Worm (Caenorhabditis elegans) whole organism, young adult: Measurements from ENCODE around the gene scl-5.
A peak's percentile ranks its signal among the peaks of the same experiment; 100 is the strongest.

Source experiments
- B0019.2 ChIP-seq: fragments of 200-800 bp; sonication (Bioruptor generic); conservative IDR thresholded peaks from 2 replicates; pipeline ENCODE4 v1.3.6; 2022; ENCODE audit warnings: missing genetic modification reagents, missing genetic modification characterization, missing compliant biosample characterization
- C06A6.2 ChIP-seq: fragments of 200-800 bp; sonication (Bioruptor generic); conservative IDR thresholded peaks from 2 replicates; pipeline ENCODE4 v1.3.6; 2022; ENCODE audit warnings: missing genetic modification characterization, missing compliant biosample characterization
- F37B4.10 ChIP-seq: fragments of 200-800 bp; sonication (Bioruptor generic); IDR thresholded peaks from 2 replicates; pipeline ENCODE4 v1.3.6; 2022; ENCODE audit warnings: missing genetic modification characterization, missing compliant biosample characterization
- F57C9.4 ChIP-seq: sonication (generic microtip); optimal IDR thresholded peaks from 2 replicates; lab custom pipeline; 2017; ENCODE audit warnings: mild to moderate bottlenecking, missing genetic modification characterization, missing compliant biosample characterization
- K11D2.4 ChIP-seq: fragments of 200-800 bp; sonication (Bioruptor generic); IDR thresholded peaks from 2 replicates; pipeline ENCODE4 v1.3.6; 2022; ENCODE audit warnings: missing genetic modification reagents, missing genetic modification characterization, missing compliant biosample characterization
- T26A5.8 ChIP-seq: sonication (generic microtip); optimal IDR thresholded peaks from 2 replicates; lab custom pipeline; 2016; ENCODE audit warnings: missing genetic modification characterization, missing compliant biosample characterization
- Y53F4B.3 ChIP-seq: fragments of 200-800 bp; sonication (Bioruptor generic); IDR thresholded peaks from 2 replicates; pipeline ENCODE4 v1.3.6; 2022; ENCODE audit warnings: missing genetic modification reagents, missing genetic modification characterization, missing compliant biosample characterization
- ama-1 ChIP-seq, 3 experiments: fragments of 150-350 bp in 1 of 3; sonication (generic microtip) in 2 of 3; optimal IDR thresholded peaks; 2 replicates each; lab custom pipeline; 2014 to 2018; ENCODE audit warnings: missing biosample characterization in 2 of 3, missing genetic modification characterization in 2 of 3, missing genetic modification reagents in 2 of 3
- aptf-3 ChIP-seq: fragments of 200-800 bp; sonication (Bioruptor generic); IDR thresholded peaks from 2 replicates; pipeline ENCODE4 v1.3.6; 2022; ENCODE audit warnings: missing genetic modification characterization, missing compliant biosample characterization
- athp-1 ChIP-seq: sonication (generic microtip); optimal IDR thresholded peaks from 2 replicates; lab custom pipeline; 2017; ENCODE audit warnings: mild to moderate bottlenecking, missing genetic modification characterization, missing compliant biosample characterization
- attf-6 ChIP-seq: fragments of 200-800 bp; sonication (Bioruptor generic); IDR thresholded peaks from 2 replicates; pipeline ENCODE4 v1.3.6; 2022; ENCODE audit warnings: missing genetic modification reagents, missing genetic modification characterization, missing compliant biosample characterization
- bed-2 ChIP-seq: fragments of 200-800 bp; sonication (Bioruptor generic); IDR thresholded peaks from 2 replicates; pipeline ENCODE4 v1.3.6; 2022; ENCODE audit warnings: missing genetic modification reagents, missing genetic modification characterization, missing compliant biosample characterization
- cebp-1 ChIP-seq, 2 experiments: fragments of 200-800 bp in 1 of 2; sonication (Bioruptor generic) in 1 of 2; sonication (generic microtip) in 1 of 2; IDR thresholded peaks in 1 of 2; optimal IDR thresholded peaks in 1 of 2; 2 replicates each; pipeline versions ENCODE4 v1.3.6 to Lab custom; 2017 to 2022; ENCODE audit warnings: missing compliant biosample characterization in 2 of 2, missing genetic modification characterization in 2 of 2, mild to moderate bottlenecking in 1 of 2, missing genetic modification reagents in 1 of 2, moderate library complexity in 1 of 2
- cebp-2 ChIP-seq: fragments of 200-800 bp; sonication (Bioruptor generic); IDR thresholded peaks from 2 replicates; pipeline ENCODE4 v1.3.6; 2022; ENCODE audit warnings: missing genetic modification characterization, missing compliant biosample characterization
- ceh-27 ChIP-seq: fragments of 200-800 bp; sonication (Bioruptor generic); optimal IDR thresholded peaks from 2 replicates; lab custom pipeline; 2018; ENCODE audit warnings: mild to moderate bottlenecking, missing genetic modification characterization, moderate library complexity, missing compliant biosample characterization
- ceh-91 ChIP-seq: fragments of 200-800 bp; sonication (Bioruptor generic); IDR thresholded peaks from 2 replicates; pipeline ENCODE4 v1.3.6; 2022; ENCODE audit warnings: missing genetic modification reagents, missing genetic modification characterization, missing compliant biosample characterization
- chd-7 ChIP-seq: sonication (generic microtip); optimal IDR thresholded peaks from 2 replicates; lab custom pipeline; 2016; ENCODE audit warnings: mild to moderate bottlenecking, missing genetic modification characterization, moderate library complexity, missing compliant biosample characterization
- die-1 ChIP-seq: sonication (generic microtip); optimal IDR thresholded peaks from 2 replicates; lab custom pipeline; 2016; ENCODE audit warnings: missing genotype, mild to moderate bottlenecking, missing genetic modification characterization, missing compliant biosample characterization
- efl-1 ChIP-seq: fragments of 150-350 bp; optimal IDR thresholded peaks from 2 replicates; lab custom pipeline; 2014; ENCODE audit warnings: missing biosample characterization, missing genetic modification reagents, missing genetic modification characterization
- egl-18 ChIP-seq: fragments of 200-800 bp; sonication (Bioruptor generic); IDR thresholded peaks from 2 replicates; pipeline ENCODE4 v1.3.6; 2022; ENCODE audit warnings: missing genetic modification reagents, missing genetic modification characterization, missing compliant biosample characterization
- fkh-3 ChIP-seq: sonication (generic microtip); optimal IDR thresholded peaks from 2 replicates; lab custom pipeline; 2016; ENCODE audit warnings: mild to moderate bottlenecking, missing genetic modification characterization, missing compliant biosample characterization
- hrde-1 ChIP-seq: sonication (generic microtip); optimal IDR thresholded peaks from 2 replicates; lab custom pipeline; 2016; ENCODE audit warnings: missing genetic modification characterization, mild to moderate bottlenecking, missing compliant biosample characterization, moderate library complexity, missing genotype, missing genetic modification reagents, borderline replicate concordance
- hsf-1 ChIP-seq: fragments of 200-800 bp; sonication (Bioruptor generic); IDR thresholded peaks from 2 replicates; pipeline ENCODE4 v1.3.6; 2022; ENCODE audit warnings: missing genetic modification reagents, missing genetic modification characterization, missing compliant biosample characterization
- lin-26 ChIP-seq: fragments of 200-800 bp; sonication (Bioruptor generic); IDR thresholded peaks from 2 replicates; pipeline ENCODE4 v1.3.6; 2022; ENCODE audit warnings: missing genetic modification reagents, missing genetic modification characterization, missing compliant biosample characterization
- lin-40 ChIP-seq: sonication (generic microtip); optimal IDR thresholded peaks from 2 replicates; lab custom pipeline; 2016; ENCODE audit warnings: missing genetic modification characterization, mild to moderate bottlenecking, missing compliant biosample characterization, missing genotype, missing genetic modification reagents
- lin-54 ChIP-seq: fragments of 200-800 bp; sonication (Bioruptor generic); optimal IDR thresholded peaks from 2 replicates; lab custom pipeline; 2018; ENCODE audit warnings: mild to moderate bottlenecking, missing genetic modification characterization, missing compliant biosample characterization
- madf-6 ChIP-seq: fragments of 200-800 bp; sonication (Bioruptor generic); IDR thresholded peaks from 2 replicates; pipeline ENCODE4 v1.3.6; 2022; ENCODE audit warnings: missing genetic modification reagents, missing genetic modification characterization, missing compliant biosample characterization
- madf-8 ChIP-seq: fragments of 200-800 bp; sonication (Bioruptor generic); conservative IDR thresholded peaks from 2 replicates; pipeline ENCODE4 v1.3.6; 2022; ENCODE audit warnings: missing genetic modification reagents, missing genetic modification characterization, missing compliant biosample characterization
- mes-4 ChIP-seq: sonication (generic microtip); optimal IDR thresholded peaks from 2 replicates; lab custom pipeline; 2016; ENCODE audit warnings: missing genotype, missing genetic modification characterization, missing compliant biosample characterization
- mxl-1 ChIP-seq: sonication (generic microtip); optimal IDR thresholded peaks from 2 replicates; lab custom pipeline; 2016; ENCODE audit warnings: missing genetic modification characterization, missing compliant biosample characterization
- nfya-2 ChIP-seq: fragments of 200-800 bp; sonication (Bioruptor generic); IDR thresholded peaks from 2 replicates; pipeline ENCODE4 v1.3.6; 2022; ENCODE audit warnings: missing genetic modification reagents, missing genetic modification characterization, missing compliant biosample characterization
- nhr-27 ChIP-seq: fragments of 200-800 bp; sonication (Bioruptor generic); optimal IDR thresholded peaks from 2 replicates; lab custom pipeline; 2018; ENCODE audit warnings: mild to moderate bottlenecking, missing genetic modification characterization, moderate library complexity, missing compliant biosample characterization
- pbrm-1 ChIP-seq: fragments of 200-800 bp; sonication (Bioruptor generic); IDR thresholded peaks from 2 replicates; pipeline ENCODE4 v1.3.6; 2022; ENCODE audit warnings: missing genetic modification reagents, missing genetic modification characterization, missing compliant biosample characterization
- sdz-38 ChIP-seq: sonication (generic microtip); optimal IDR thresholded peaks from 2 replicates; lab custom pipeline; 2016; ENCODE audit warnings: missing genotype, missing genetic modification characterization, missing compliant biosample characterization
- sea-2 ChIP-seq: fragments of 200-800 bp; sonication (Bioruptor generic); IDR thresholded peaks from 2 replicates; pipeline ENCODE4 v1.3.6; 2022; ENCODE audit warnings: missing genetic modification characterization, missing compliant biosample characterization
- snpc-1.1 ChIP-seq: sonication (generic microtip); optimal IDR thresholded peaks from 2 replicates; lab custom pipeline; 2017; ENCODE audit warnings: missing genetic modification characterization, mild to moderate bottlenecking, missing compliant biosample characterization, antibody characterized with exemption, moderate library complexity, missing genotype, missing genetic modification reagents; ENCODE audit not compliant: insufficient read depth
- snpc-4 ChIP-seq, 5 experiments: fragments of 150-350 bp in 1 of 5; sonication (generic microtip) in 4 of 5; optimal IDR thresholded peaks; 2 replicates each; lab custom pipeline; 2014 to 2018; ENCODE audit warnings: missing genetic modification characterization in 5 of 5, missing biosample characterization in 3 of 5, antibody characterized with exemption in 2 of 5, mild to moderate bottlenecking in 2 of 5, missing compliant biosample characterization in 2 of 5, missing genotype in 2 of 5, moderate library complexity in 2 of 5, missing genetic modification reagents in 1 of 5
- somi-1 ChIP-seq: fragments of 200-800 bp; sonication (Bioruptor generic); optimal IDR thresholded peaks from 2 replicates; lab custom pipeline; 2018; ENCODE audit warnings: mild to moderate bottlenecking, missing genetic modification characterization, missing compliant biosample characterization
- zfh-2 ChIP-seq: fragments of 200-800 bp; sonication (Bioruptor generic); conservative IDR thresholded peaks from 2 replicates; pipeline ENCODE4 v1.3.6; 2022; ENCODE audit warnings: missing genetic modification reagents, missing genetic modification characterization, missing compliant biosample characterization
- ztf-25 ChIP-seq: fragments of 200-800 bp; sonication (Bioruptor generic); IDR thresholded peaks from 2 replicates; pipeline ENCODE4 v1.3.6; 2022; ENCODE audit warnings: missing genetic modification reagents, missing genetic modification characterization, missing compliant biosample characterization
- ztf-26 ChIP-seq: sonication (generic microtip); optimal IDR thresholded peaks from 2 replicates; lab custom pipeline; 2017; ENCODE audit warnings: missing genetic modification characterization, missing compliant biosample characterization

Gene scl-5

DNA sequence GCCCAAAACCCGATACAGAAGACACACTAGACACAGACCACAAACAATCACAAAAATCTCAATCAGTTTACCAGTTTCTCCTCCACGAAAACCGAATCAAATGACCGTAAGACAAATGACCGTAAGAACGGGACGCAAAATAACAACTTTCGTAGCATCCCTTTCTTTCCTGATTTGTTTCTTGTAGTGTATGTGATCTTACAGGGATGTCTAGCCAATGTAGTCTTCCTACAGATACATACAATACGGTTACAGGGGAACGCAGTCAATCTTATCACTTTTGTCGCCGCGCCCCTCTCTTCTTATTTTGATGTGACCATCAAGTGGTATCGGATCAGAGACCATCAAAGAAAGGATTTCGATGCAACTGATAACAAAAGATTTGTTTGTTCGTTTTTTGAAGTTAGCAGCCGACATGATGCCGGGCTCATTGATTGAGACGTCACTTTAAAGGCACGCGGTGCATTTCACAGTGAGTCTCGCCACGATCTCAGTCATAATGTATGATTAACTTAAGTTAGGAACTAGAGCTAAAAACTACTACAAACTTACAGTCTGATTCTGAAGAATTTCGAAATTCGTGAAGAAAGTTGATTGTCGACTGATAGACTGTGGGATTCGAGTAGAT is 11.9 kb downstream of the scl-5 start:
- no peak for TF ChIP-seq mes-4 (tag; lab: Kevin White, UChicago)
- TF ChIP-seq snpc-4 (GFP tag; optimal IDR thresholded peaks at IDR 0.05; lab: Kevin White, UChicago) = no peak
- peak in 3 of 4 experiments; percentile 14 to 79 (median 62) for TF ChIP-seq snpc-4 (tag; optimal IDR thresholded peaks at IDR 0.05; lab: Kevin White, UChicago)
- TF ChIP-seq lin-26 (GFP tag; lab: Robert Waterston, UW) = peak; percentile 47; the same call in 1 of the 2 replicates
- peak; percentile 17 for TF ChIP-seq somi-1
- no peak for TF ChIP-seq C06A6.2
- TF ChIP-seq F37B4.10 (GFP tag; lab: Robert Waterston, UW) = no peak

- TF ChIP-seq athp-1 (tag; lab: Kevin White, UChicago) (no peak), pbrm-1 (GFP tag; lab: Robert Waterston, UW) (no peak), ztf-25 (GFP tag; lab: Robert Waterston, UW) (no peak), lin-54 (GFP tag; lab: Kevin White, UChicago) (no peak), mes-4 (tag; lab: Kevin White, UChicago) (no peak), ama-1 (optimal IDR thresholded peaks at IDR 0.05; lab: Kevin White, UChicago) (no peak), ama-1 (GFP tag; optimal IDR thresholded peaks at IDR 0.05; lab: Kevin White, UChicago) (no peak), aptf-3 (no peak), egl-18 (GFP tag; lab: Robert Waterston, UW) (no peak), madf-8 (GFP tag; lab: Robert Waterston, UW) (no peak)
- TF ChIP-seq, all 124 proteins: peak for 0
Observed at ce11 chrIV:13076620-13077019, 12.8 kb downstream of the scl-5 start, which contains the start of gene C39E9.7. Gene C39E9.7 (minus strand): TSS chrIV:13076720.

ce11 chrIV:13077694-13078093 is 13.9 kb downstream of the scl-5 start:
- no peak for TF ChIP-seq mxl-1 (tag; lab: Kevin White, UChicago)
- peak; percentile 78 for TF ChIP-seq ztf-26
- TF ChIP-seq somi-1 = peak; percentile 17
- TF ChIP-seq chd-7 = peak; percentile 33
- TF ChIP-seq die-1 (tag; lab: Kevin White, UChicago) = peak; percentile 63
- no peak for TF ChIP-seq bed-2
- TF ChIP-seq lin-40 (tag; lab: Kevin White, UChicago) = peak; percentile 17
- TF ChIP-seq K11D2.4 (GFP tag; lab: Robert Waterston, UW) = 0 out of 2 replicates have a peak, but pooled peaks have one; percentile 30

- TF ChIP-seq Y53F4B.3 (GFP tag; lab: Robert Waterston, UW) = no peak
- TF ChIP-seq hsf-1 = no peak
- no peak for TF ChIP-seq madf-6
- TF ChIP-seq hrde-1 (tag; lab: Kevin White, UChicago) = no peak
- TF ChIP-seq C06A6.2 = no peak
- TF ChIP-seq fkh-3 = no peak
- TF ChIP-seq F57C9.4 = no peak
- TF ChIP-seq aptf-3 = no peak
- TF ChIP-seq B0019.2 (GFP tag; lab: Robert Waterston, UW) = no peak
- TF ChIP-seq T26A5.8 (tag; lab: Kevin White, UChicago) = no peak
- no peak for TF ChIP-seq nhr-27
- TF ChIP-seq attf-6 (GFP tag; lab: Robert Waterston, UW) = no peak
Observed at ce11 chrIV:13078342-13078741, 14.5 kb downstream of the scl-5 start.

- TF ChIP-seq cebp-1 (GFP tag; IDR thresholded peaks at IDR 0.05; lab: Robert Waterston, UW) (no peak), cebp-1 (tag; optimal IDR thresholded peaks at IDR 0.05; lab: Kevin White, UChicago) (peak; percentile 24), zfh-2 (GFP tag; lab: Robert Waterston, UW) (no peak), ceh-27 (GFP tag; lab: Kevin White, UChicago) (peak; percentile 36), sea-2 (GFP tag; lab: Robert Waterston, UW) (no peak), sdz-38 (tag; lab: Kevin White, UChicago) (no peak), efl-1 (GFP tag; lab: Kevin White, UChicago) (no peak), nfya-2 (GFP tag; lab: Robert Waterston, UW) (no peak), snpc-1.1 (tag; lab: Kevin White, UChicago) (no peak), cebp-2 (0 out of 2 replicates have a peak, but pooled peaks have one; percentile 38), ztf-26 (peak; percentile 38), ceh-91 (GFP tag; lab: Robert Waterston, UW) (no peak)
Observed at ce11 chrIV:13079119-13079518, 15.3 kb downstream of the scl-5 start, which contains the start of gene C39E9.8. Gene C39E9.8 (plus strand): TSS chrIV:13079446.
